Worm (Caenorhabditis elegans) whole organism, L1 larva: ENCODE data around the gene gmps-1.

Experiments used
- C16A3.4 ChIP-seq: fragments of 150-350 bp; optimal IDR thresholded peaks from 2 replicates; lab custom pipeline; 2014; ENCODE audit warnings: missing biosample characterization, missing genetic modification characterization
- C34B4.2 ChIP-seq: sonication (generic microtip); optimal IDR thresholded peaks from 2 replicates; lab custom pipeline; 2017; ENCODE audit warnings: mild to moderate bottlenecking, missing genetic modification characterization, missing compliant biosample characterization
- F16B12.6 ChIP-seq: fragments of 150-350 bp; optimal IDR thresholded peaks from 2 replicates; lab custom pipeline; 2014; ENCODE audit warnings: missing biosample characterization, missing genetic modification characterization
- Y116A8C.19 ChIP-seq: sonication (generic microtip); optimal IDR thresholded peaks from 2 replicates; lab custom pipeline; 2016; ENCODE audit warnings: missing compliant biosample characterization, missing genetic modification characterization, borderline replicate concordance
- aha-1 ChIP-seq: fragments of 150-350 bp; optimal IDR thresholded peaks from 2 replicates; lab custom pipeline; 2014; ENCODE audit warnings: missing biosample characterization, missing genetic modification characterization
- blmp-1 ChIP-seq: fragments of 150-350 bp; optimal IDR thresholded peaks from 2 replicates; lab custom pipeline; 2014; ENCODE audit warnings: missing biosample characterization, missing genetic modification characterization
- ceh-88 ChIP-seq: fragments of 200-800 bp; sonication (Bioruptor generic); IDR thresholded peaks from 2 replicates; pipeline ENCODE4 v1.3.6; 2022; ENCODE audit warnings: missing genetic modification characterization, missing compliant biosample characterization
- efl-1 ChIP-seq, 4 experiments: fragments of 150-350 bp; optimal IDR thresholded peaks in 3 of 4; peaks in 1 of 4; 1 replicate in 1 of 4; 2 replicates in 3 of 4; lab custom pipeline; 2014; ENCODE audit warnings: missing biosample characterization in 2 of 4, missing genetic modification characterization in 2 of 4, missing genetic modification reagents in 2 of 4
- efl-3 ChIP-seq: fragments of 200-800 bp; sonication (Bioruptor generic); optimal IDR thresholded peaks from 2 replicates; lab custom pipeline; 2018; ENCODE audit warnings: mild to moderate bottlenecking, missing genetic modification characterization, missing compliant biosample characterization
- egl-13 ChIP-seq: sonication (generic microtip); optimal IDR thresholded peaks from 2 replicates; lab custom pipeline; 2016; ENCODE audit warnings: missing genotype, missing genetic modification reagents, missing genetic modification characterization, missing compliant biosample characterization
- elt-3 ChIP-seq, 6 experiments: fragments of 150-350 bp in 1 of 6; sonication (generic microtip); optimal IDR thresholded peaks; 2 replicates each; lab custom pipeline; 2017 to 2018; ENCODE audit warnings: missing biosample characterization in 6 of 6, missing genetic modification characterization in 6 of 6, inconsistent platforms in 1 of 6
- fkh-10 ChIP-seq: sonication (generic microtip); optimal IDR thresholded peaks from 2 replicates; lab custom pipeline; 2017; ENCODE audit warnings: missing biosample characterization, missing genetic modification reagents, missing genetic modification characterization
- fkh-4 ChIP-seq: sonication (generic microtip); optimal IDR thresholded peaks from 2 replicates; lab custom pipeline; 2016; ENCODE audit warnings: missing compliant biosample characterization, missing genetic modification characterization, borderline replicate concordance
- fkh-8 ChIP-seq: sonication (generic microtip); optimal IDR thresholded peaks from 2 replicates; lab custom pipeline; 2016; ENCODE audit warnings: mild to moderate bottlenecking, missing genetic modification characterization, missing compliant biosample characterization
- fos-1 ChIP-seq: fragments of 150-350 bp; optimal IDR thresholded peaks from 2 replicates; lab custom pipeline; 2014; ENCODE audit warnings: missing biosample characterization, missing genetic modification characterization
- grh-1 ChIP-seq: fragments of 200-800 bp; sonication (Bioruptor generic); IDR thresholded peaks from 2 replicates; pipeline ENCODE4 v1.3.6; 2022; ENCODE audit warnings: missing genetic modification reagents, missing genetic modification characterization, missing compliant biosample characterization
- hlh-17 ChIP-seq: fragments of 200-800 bp; sonication (Bioruptor generic); optimal IDR thresholded peaks from 2 replicates; lab custom pipeline; 2018; ENCODE audit warnings: missing genetic modification characterization, mild to moderate bottlenecking, missing compliant biosample characterization, moderate library complexity, borderline replicate concordance
- hpl-2 ChIP-seq: fragments of 150-350 bp; optimal IDR thresholded peaks from 2 replicates; lab custom pipeline; 2014; ENCODE audit warnings: missing biosample characterization, missing genetic modification reagents, missing genetic modification characterization
- lin-13 ChIP-seq: fragments of 150-350 bp; optimal IDR thresholded peaks from 2 replicates; lab custom pipeline; 2014; ENCODE audit warnings: missing biosample characterization, missing genetic modification reagents, missing genetic modification characterization
- lin-14 ChIP-seq: fragments of 200-800 bp; sonication (Bioruptor generic); optimal IDR thresholded peaks from 2 replicates; lab custom pipeline; 2018; ENCODE audit warnings: mild to moderate bottlenecking, missing genetic modification characterization, moderate library complexity, missing compliant biosample characterization
- lin-15B ChIP-seq: fragments of 150-350 bp; sonication (generic microtip); optimal IDR thresholded peaks from 3 replicates; lab custom pipeline; 2014; ENCODE audit warnings: missing biosample characterization, missing genetic modification characterization
- lin-35 ChIP-seq, 2 experiments: fragments of 150-350 bp; optimal IDR thresholded peaks; 2 replicates each; lab custom pipeline; 2014; ENCODE audit warnings: missing biosample characterization in 2 of 2, missing genetic modification characterization in 2 of 2, missing genetic modification reagents in 2 of 2
- lin-39 ChIP-seq: fragments of 150-350 bp; optimal IDR thresholded peaks from 2 replicates; lab custom pipeline; 2014; ENCODE audit warnings: missing biosample characterization, missing genetic modification reagents, missing genetic modification characterization
- lsy-2 ChIP-seq, 2 experiments: fragments of 150-350 bp; optimal IDR thresholded peaks; 2 replicates each; lab custom pipeline; 2014; ENCODE audit warnings: missing biosample characterization in 2 of 2, missing genetic modification characterization in 2 of 2
- mdl-1 ChIP-seq, 2 experiments: fragments of 150-350 bp; optimal IDR thresholded peaks; 2 replicates each; lab custom pipeline; 2014 to 2017; ENCODE audit warnings: missing biosample characterization in 2 of 2, missing genetic modification characterization in 2 of 2, inconsistent platforms in 1 of 2
- mef-2 ChIP-seq: fragments of 150-350 bp; optimal IDR thresholded peaks from 2 replicates; lab custom pipeline; 2014; ENCODE audit warnings: missing biosample characterization, missing genetic modification characterization
- mep-1 ChIP-seq: fragments of 150-350 bp; optimal IDR thresholded peaks from 2 replicates; lab custom pipeline; 2014; ENCODE audit warnings: missing biosample characterization, missing genetic modification characterization
- nhr-12 ChIP-seq: sonication (generic microtip); optimal IDR thresholded peaks from 2 replicates; lab custom pipeline; 2017; ENCODE audit warnings: missing biosample characterization, missing genetic modification characterization
- nhr-19 ChIP-seq: fragments of 200-800 bp; sonication (Bioruptor generic); conservative IDR thresholded peaks from 2 replicates; pipeline ENCODE4 v1.3.6; 2022; ENCODE audit warnings: missing genetic modification characterization, missing compliant biosample characterization
- nhr-28 ChIP-seq: fragments of 150-350 bp; optimal IDR thresholded peaks from 2 replicates; lab custom pipeline; 2014; ENCODE audit warnings: missing biosample characterization, missing genetic modification characterization
- nhr-71 ChIP-seq: sonication (generic microtip); optimal IDR thresholded peaks from 2 replicates; lab custom pipeline; 2016; ENCODE audit warnings: mild to moderate bottlenecking, missing genetic modification characterization, moderate library complexity, missing compliant biosample characterization
- nhr-85 ChIP-seq: sonication (generic microtip); peaks from one replicate; lab custom pipeline; 2016; ENCODE audit warnings: missing genetic modification characterization, inconsistent platforms, missing compliant biosample characterization
- nhr-90 ChIP-seq: sonication (generic microtip); optimal IDR thresholded peaks from 2 replicates; lab custom pipeline; 2016; ENCODE audit warnings: mild to moderate bottlenecking, missing genetic modification characterization, missing compliant biosample characterization; ENCODE audit not compliant: poor library complexity
- pag-3 ChIP-seq: sonication (generic microtip); optimal IDR thresholded peaks from 2 replicates; lab custom pipeline; 2017; ENCODE audit warnings: missing genetic modification characterization, mild to moderate bottlenecking, missing compliant biosample characterization, antibody characterized with exemption, borderline replicate concordance; ENCODE audit not compliant: insufficient read depth
- pax-3 ChIP-seq: fragments of 200-800 bp; sonication (Bioruptor generic); optimal IDR thresholded peaks from 2 replicates; lab custom pipeline; 2018; ENCODE audit warnings: mild to moderate bottlenecking, missing genetic modification characterization, moderate library complexity, missing compliant biosample characterization
- rnt-1 ChIP-seq: sonication (generic microtip); optimal IDR thresholded peaks from 2 replicates; lab custom pipeline; 2016; ENCODE audit warnings: mild to moderate bottlenecking, missing genetic modification characterization, moderate library complexity, missing compliant biosample characterization
- skn-1 ChIP-seq: fragments of 150-350 bp; optimal IDR thresholded peaks from 2 replicates; lab custom pipeline; 2014; ENCODE audit warnings: missing biosample characterization, missing genetic modification characterization
- sox-4 ChIP-seq: sonication (generic microtip); optimal IDR thresholded peaks from 2 replicates; lab custom pipeline; 2016; ENCODE audit warnings: missing genetic modification characterization, missing compliant biosample characterization
- swsn-7 ChIP-seq: sonication (generic microtip); optimal IDR thresholded peaks from 2 replicates; lab custom pipeline; 2016; ENCODE audit warnings: missing genetic modification characterization, missing compliant biosample characterization
- tbx-2 ChIP-seq: sonication (generic microtip); optimal IDR thresholded peaks from 2 replicates; lab custom pipeline; 2016; ENCODE audit warnings: missing genetic modification characterization, missing compliant biosample characterization
- unc-30 ChIP-seq: sonication (generic microtip); optimal IDR thresholded peaks from 2 replicates; lab custom pipeline; 2017; ENCODE audit warnings: missing biosample characterization, missing genetic modification characterization
- unc-62 ChIP-seq: fragments of 150-350 bp; optimal IDR thresholded peaks from 2 replicates; lab custom pipeline; 2014; ENCODE audit warnings: missing biosample characterization, missing genetic modification reagents, missing genetic modification characterization
- unc-86 ChIP-seq: sonication (generic microtip); optimal IDR thresholded peaks from 2 replicates; lab custom pipeline; 2016; ENCODE audit warnings: missing genetic modification characterization, missing compliant biosample characterization
- xbp-1 ChIP-seq: sonication (generic microtip); optimal IDR thresholded peaks from 2 replicates; lab custom pipeline; 2016; ENCODE audit warnings: missing genetic modification characterization, missing compliant biosample characterization
- zag-1 ChIP-seq: fragments of 150-350 bp; optimal IDR thresholded peaks from 2 replicates; lab custom pipeline; 2014; ENCODE audit warnings: missing biosample characterization, missing genetic modification characterization
- ztf-11 ChIP-seq, 2 experiments: sonication (generic microtip); optimal IDR thresholded peaks; 2 replicates each; lab custom pipeline; 2016 to 2017; ENCODE audit warnings: missing genetic modification characterization in 2 of 2, missing biosample characterization in 1 of 2, missing compliant biosample characterization in 1 of 2

The gmps-1 gene

DNA sequence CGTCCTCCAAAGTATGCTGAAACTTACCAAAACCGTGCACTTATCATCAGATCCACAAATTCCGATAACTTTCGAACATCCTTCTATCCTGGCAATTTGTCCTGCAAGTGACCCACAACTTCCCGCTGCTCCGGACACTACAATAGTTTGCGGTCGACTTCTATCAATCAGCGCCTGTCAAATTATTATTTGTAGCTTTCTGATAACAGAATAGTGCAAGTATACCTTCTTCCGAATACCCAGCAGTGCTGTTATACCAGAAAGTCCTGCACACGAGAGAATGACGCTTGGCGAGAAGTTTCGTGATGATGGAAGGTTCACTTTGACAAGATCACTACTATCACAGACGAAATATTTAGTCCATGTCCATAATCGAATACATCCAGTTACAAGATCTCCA, 9.2 kb downstream of the gmps-1 start:
- no peak for TF ChIP-seq unc-30 (tag; lab: Kevin White, UChicago)
- TF ChIP-seq mef-2 (tag; lab: Kevin White, UChicago): no peak
- no peak for TF ChIP-seq unc-62 (GFP tag; lab: Kevin White, UChicago)
- no peak for TF ChIP-seq nhr-28
- no peak for TF ChIP-seq lin-13 (GFP tag; lab: Kevin White, UChicago)
- TF ChIP-seq pax-3 (tag; lab: Kevin White, UChicago): no peak
- no peak for TF ChIP-seq lsy-2 (tag; optimal IDR thresholded peaks at IDR 0.05; lab: Kevin White, UChicago)
- TF ChIP-seq fkh-10 (GFP tag; lab: Kevin White, UChicago): no peak
- no peak for TF ChIP-seq lin-14 (GFP tag; lab: Kevin White, UChicago)
- no peak for TF ChIP-seq aha-1 (tag; lab: Kevin White, UChicago)
- no peak for TF ChIP-seq nhr-12 (tag; lab: Kevin White, UChicago)
- TF ChIP-seq elt-3 (tag; optimal IDR thresholded peaks at IDR 0.05; lab: Kevin White, UChicago): no peak
- TF ChIP-seq mdl-1 (tag; optimal IDR thresholded peaks at IDR 0.05; lab: Kevin White, UChicago): no peak
- TF ChIP-seq nhr-85: no peak
- TF ChIP-seq unc-86: no peak

DNA sequence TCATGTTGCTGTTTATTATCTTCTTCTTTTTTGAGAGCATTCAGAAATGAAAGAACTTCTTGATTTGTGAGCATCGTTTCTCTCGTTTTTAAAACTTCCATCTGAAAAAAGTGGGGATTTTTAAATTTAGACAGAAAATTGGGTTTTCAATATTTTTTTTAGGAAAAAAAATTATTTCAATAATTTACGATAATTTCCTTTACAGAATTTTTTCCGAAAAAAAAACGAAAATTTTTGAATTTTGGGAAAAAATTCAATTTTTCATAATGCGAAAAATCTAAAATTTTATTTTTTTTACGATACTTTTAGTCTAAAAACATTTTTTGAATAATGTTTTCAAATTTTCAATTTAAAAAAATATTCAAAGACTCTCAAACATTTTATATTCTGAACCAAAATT, 11.4 kb downstream of the gmps-1 start, which contains the start of gene M106.7:
Gene M106.7, minus strand, starts transcription at position 101 of the 400 bp plus-strand sequence.
- TF ChIP-seq mef-2 (tag; lab: Kevin White, UChicago): no peak
- no peak for TF ChIP-seq nhr-90 (tag; lab: Kevin White, UChicago)
- no peak for TF ChIP-seq blmp-1 (tag; lab: Kevin White, UChicago)
- no peak for TF ChIP-seq egl-13 (tag; lab: Kevin White, UChicago)
- no peak for TF ChIP-seq efl-3 (GFP tag; lab: Kevin White, UChicago)
- no peak for TF ChIP-seq hpl-2
- TF ChIP-seq lin-39 (tag; lab: Kevin White, UChicago): no peak
- no peak for TF ChIP-seq xbp-1
- no peak for TF ChIP-seq zag-1
- no peak for TF ChIP-seq fos-1 (tag; lab: Kevin White, UChicago)
- TF ChIP-seq lin-35 (GFP tag; optimal IDR thresholded peaks at IDR 0.05; lab: Kevin White, UChicago): no peak
- no peak for TF ChIP-seq hlh-17
- no peak for TF ChIP-seq C34B4.2 (tag; lab: Kevin White, UChicago)
- no peak for TF ChIP-seq nhr-71 (tag; lab: Kevin White, UChicago)
- TF ChIP-seq fkh-8: no peak
- no peak for TF ChIP-seq lin-15B (tag; lab: Kevin White, UChicago)
- TF ChIP-seq C16A3.4 (tag; lab: Kevin White, UChicago): no peak
- TF ChIP-seq, all 84 proteins: peak for 0

DNA sequence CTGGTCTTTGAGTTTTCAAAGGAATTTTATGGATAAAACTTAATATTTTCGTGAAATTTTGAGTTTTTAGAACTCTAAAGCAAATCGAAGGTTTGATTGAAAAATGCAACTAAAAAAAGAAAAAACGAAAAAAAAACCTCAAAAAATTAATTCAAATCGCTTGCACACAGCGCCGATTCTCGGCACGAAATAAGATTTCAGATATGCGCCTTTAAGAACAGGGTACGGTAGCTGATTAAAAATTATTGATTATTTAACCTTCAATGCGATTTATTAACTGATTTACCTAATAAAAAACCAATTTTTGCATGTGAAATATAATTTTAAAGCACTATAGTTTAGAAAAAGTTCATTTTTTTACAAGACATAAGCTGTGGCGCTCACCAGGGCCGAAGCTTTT, 15.6 kb downstream of the gmps-1 start:
- no peak for TF ChIP-seq mef-2 (tag; lab: Kevin White, UChicago)
- TF ChIP-seq F16B12.6 (tag; lab: Kevin White, UChicago): no peak
- TF ChIP-seq nhr-19 (GFP tag; lab: Robert Waterston, UW): no peak
- TF ChIP-seq lsy-2 (tag; optimal IDR thresholded peaks at IDR 0.05; lab: Kevin White, UChicago): no peak
- TF ChIP-seq C34B4.2 (tag; lab: Kevin White, UChicago): no peak
- TF ChIP-seq rnt-1 (tag; lab: Kevin White, UChicago): no peak
- TF ChIP-seq unc-62 (GFP tag; lab: Kevin White, UChicago): no peak
- no peak for TF ChIP-seq egl-13 (tag; lab: Kevin White, UChicago)

ce11 chrII:10851110-10851509, 17.4 kb downstream of the gmps-1 start:
- peak; percentile 39 for TF ChIP-seq C16A3.4 (tag; lab: Kevin White, UChicago)
- no peak for TF ChIP-seq Y116A8C.19 (tag; lab: Kevin White, UChicago)
- peak; percentile 56 for TF ChIP-seq rnt-1 (tag; lab: Kevin White, UChicago)
- TF ChIP-seq nhr-85: peak; percentile 97
- peak; percentile 65 to 67 for TF ChIP-seq efl-1 (optimal IDR thresholded peaks at IDR 0.05; lab: Kevin White, UChicago)
- TF ChIP-seq efl-1 (GFP tag; optimal IDR thresholded peaks at IDR 0.05 in 1 of 2; lab: Kevin White, UChicago): peak; percentile 56 to 95
- peak; percentile 55 for TF ChIP-seq ceh-88 (GFP tag; lab: Robert Waterston, UW)
- TF ChIP-seq tbx-2 (tag; lab: Kevin White, UChicago): peak; percentile 83
- no peak for TF ChIP-seq grh-1 (GFP tag; lab: Robert Waterston, UW)
- TF ChIP-seq swsn-7 (tag; lab: Kevin White, UChicago): peak; percentile 68
- peak; percentile 99 for TF ChIP-seq lin-14 (GFP tag; lab: Kevin White, UChicago)
- no peak for TF ChIP-seq fkh-4 (tag; lab: Kevin White, UChicago)
- TF ChIP-seq pag-3: no peak
- TF ChIP-seq sox-4 (tag; lab: Kevin White, UChicago): no peak
- no peak for TF ChIP-seq C34B4.2 (tag; lab: Kevin White, UChicago)
- peak; percentile 89 for TF ChIP-seq mep-1
- TF ChIP-seq nhr-71 (tag; lab: Kevin White, UChicago): peak; percentile 90
- TF ChIP-seq nhr-12 (tag; lab: Kevin White, UChicago): no peak
- TF ChIP-seq skn-1 (tag; lab: Kevin White, UChicago): peak; percentile 63
- peak in 1 of 2 experiments; percentile 71 for TF ChIP-seq ztf-11 (tag; optimal IDR thresholded peaks at IDR 0.05; lab: Kevin White, UChicago)
- peak; percentile 68 to 80 for TF ChIP-seq lin-35 (GFP tag; optimal IDR thresholded peaks at IDR 0.05; lab: Kevin White, UChicago)
